Worm (Caenorhabditis elegans): ENCODE measurements around the gene R11G1.2.

- TF ChIP-seq dpff-1 (tag; optimal IDR thresholded peaks at IDR 0.05) (no peak), ztf-26 (tag; optimal IDR thresholded peaks at IDR 0.05) (no peak), pha-4 (tag; optimal IDR thresholded peaks at IDR 0.05) (no peak), mxl-1 (tag; optimal IDR thresholded peaks at IDR 0.05) (no peak), die-1 (tag; optimal IDR thresholded peaks at IDR 0.05) (no peak), repo-1 (tag; optimal IDR thresholded peaks at IDR 0.05) (no peak), lin-35 (GFP tag; optimal IDR thresholded peaks at IDR 0.05) (no peak), F52B5.7 (tag; optimal IDR thresholded peaks at IDR 0.05) (no peak), unc-62 (GFP tag; optimal IDR thresholded peaks at IDR 0.05) (peak; percentile 72), nfyb-1 (GFP tag; IDR thresholded peaks at IDR 0.05) (peak; percentile 51; the same call in 1 of the 2 replicates), tbx-9 (tag; optimal IDR thresholded peaks at IDR 0.05; ENCODE audit: borderline replicate concordance) (no peak)
Measured at ce11 chrX:3631550-3631949, 18.9 kb upstream of the R11G1.2 start.

Data from whole organism, young adult.